Worm (Caenorhabditis elegans) whole organism, early embryonic: ENCODE measurements around the gene cng-1.

ENCODE experiments used
- B0310.2 ChIP-seq: sonication (generic microtip); optimal IDR thresholded peaks from 2 replicates; lab custom pipeline; 2016; ENCODE audit warnings: mild to moderate bottlenecking, missing genetic modification characterization, missing compliant biosample characterization
- F13C5.2 ChIP-seq: sonication (generic microtip); optimal IDR thresholded peaks from 2 replicates; lab custom pipeline; 2017; ENCODE audit warnings: mild to moderate bottlenecking, missing genetic modification characterization, inconsistent platforms, missing compliant biosample characterization
- aly-1 ChIP-seq: sonication (generic microtip); optimal IDR thresholded peaks from 2 replicates; lab custom pipeline; 2016; ENCODE audit warnings: missing genetic modification characterization, missing compliant biosample characterization
- ama-1 ChIP-seq: fragments of 150-350 bp; optimal IDR thresholded peaks from 2 replicates; lab custom pipeline; 2014
- flt-1 ChIP-seq: fragments of 200-800 bp; sonication (Bioruptor generic); IDR thresholded peaks from 2 replicates; pipeline ENCODE4 v1.3.6; 2022; ENCODE audit warnings: missing genetic modification characterization, missing compliant biosample characterization
- hmbx-1 ChIP-seq: sonication (generic microtip); optimal IDR thresholded peaks from 2 replicates; lab custom pipeline; 2016; ENCODE audit warnings: mild to moderate bottlenecking, missing genetic modification characterization, missing compliant biosample characterization
- hmg-4 ChIP-seq: fragments of 200-800 bp; sonication (Bioruptor generic); optimal IDR thresholded peaks from 2 replicates; lab custom pipeline; 2018; ENCODE audit warnings: mild to moderate bottlenecking, missing genetic modification characterization, missing compliant biosample characterization
- hnd-1 ChIP-seq: sonication (generic microtip); optimal IDR thresholded peaks from 2 replicates; lab custom pipeline; 2016; ENCODE audit warnings: missing genetic modification characterization, missing compliant biosample characterization
- pes-1 ChIP-seq: fragments of 200-800 bp; sonication (Bioruptor generic); IDR thresholded peaks from 2 replicates; pipeline ENCODE4 v1.3.6; 2022; ENCODE audit warnings: missing genetic modification reagents, missing genetic modification characterization, missing compliant biosample characterization
- tbx-11 ChIP-seq: fragments of 200-800 bp; sonication (Bioruptor generic); IDR thresholded peaks from 2 replicates; pipeline ENCODE4 v1.3.6; 2022; ENCODE audit warnings: missing genetic modification characterization, missing compliant biosample characterization
- tbx-37 ChIP-seq: fragments of 200-800 bp; sonication (Bioruptor generic); conservative IDR thresholded peaks from 2 replicates; pipeline ENCODE4 v1.3.6; 2022; ENCODE audit warnings: missing genetic modification reagents, missing genetic modification characterization, missing compliant biosample characterization
- tra-4 ChIP-seq: sonication (generic microtip); optimal IDR thresholded peaks from 2 replicates; lab custom pipeline; 2017; ENCODE audit warnings: missing genetic modification characterization, missing compliant biosample characterization

DNA sequence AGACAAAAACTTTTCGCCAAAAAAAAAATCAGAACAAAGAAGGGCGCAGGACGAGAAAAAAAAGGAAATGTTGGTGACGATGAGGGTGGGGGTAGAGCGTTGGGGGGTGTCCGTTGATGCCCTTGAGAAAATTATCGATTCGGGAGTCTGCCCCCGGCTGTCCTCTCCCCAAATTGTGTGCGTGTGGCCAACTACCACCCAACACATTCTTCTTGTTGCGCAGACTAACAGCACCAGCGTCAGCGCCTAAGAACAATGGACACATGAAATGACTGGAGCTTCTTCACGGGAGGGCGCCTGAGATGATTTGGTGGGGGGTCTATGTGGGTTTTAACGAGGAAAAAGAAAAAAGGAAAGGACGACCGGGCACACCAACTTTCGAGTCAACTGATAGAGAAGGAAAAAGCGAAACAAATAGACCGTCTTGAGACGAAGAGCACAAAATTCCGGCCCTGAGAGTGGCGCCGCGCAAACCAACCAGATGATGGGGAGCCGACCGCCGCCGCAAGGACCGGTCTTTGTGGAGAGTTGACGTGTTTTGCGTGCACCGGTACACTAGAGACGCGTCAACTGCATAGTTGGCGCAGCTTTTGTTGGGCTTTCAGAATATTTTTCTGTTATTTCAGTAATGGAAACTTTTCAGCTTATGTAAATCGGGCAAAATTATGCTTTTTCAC is 33.9 kb upstream of the cng-1 start, which contains the start of gene C25D7.9:
- TF ChIP-seq aly-1 (tag; lab: Kevin White, UChicago): no peak
- no peak for TF ChIP-seq ama-1
- TF ChIP-seq hmbx-1 (tag; lab: Kevin White, UChicago): no peak
- no peak for TF ChIP-seq flt-1 (GFP tag; lab: Robert Waterston, UW)
- TF ChIP-seq pes-1 (GFP tag; lab: Robert Waterston, UW): no peak
- no peak for TF ChIP-seq tbx-37
- TF ChIP-seq hnd-1 (tag; lab: Kevin White, UChicago): no peak
- TF ChIP-seq tra-4 (tag; lab: Kevin White, UChicago): no peak
- peak; percentile 75 for TF ChIP-seq F13C5.2 (tag; lab: Kevin White, UChicago)
- peak; percentile 75 for TF ChIP-seq hmg-4 (GFP tag; lab: Kevin White, UChicago)
- no peak for TF ChIP-seq B0310.2 (tag; lab: Kevin White, UChicago)
- no peak for TF ChIP-seq tbx-11
